Fruit fly (Drosophila melanogaster): ENCODE measurements around the gene CG32987.

CG32987 gene

dm6 chr2L:8894224-8894623, 30.6 kb downstream of the CG32987 start:
- no peak for TF ChIP-seq Ets98B (GFP tag; IDR thresholded peaks at IDR 0.05)
- TF ChIP-seq CG4496 (GFP tag; IDR thresholded peaks at IDR 0.05): 0 out of 3 replicates have a peak, but pooled peaks have one; percentile 21

dm6 chr2L:8897954-8898713, 34.5 kb downstream of the CG32987 start:
- peak; percentile 71 for TF ChIP-seq CG15710 (tag; optimal IDR thresholded peaks at IDR 0.05)
- TF ChIP-seq Pif1B (GFP tag; optimal IDR thresholded peaks at IDR 0.05): peak; percentile 81
- no peak for TF ChIP-seq D1 (tag; optimal IDR thresholded peaks at IDR 0.05)
- peak; percentile 40; the same call in 1 of the 3 replicates for TF ChIP-seq CG4496 (GFP tag; IDR thresholded peaks at IDR 0.05)
- peak; percentile 72 for TF ChIP-seq Snoo (tag; optimal IDR thresholded peaks at IDR 0.05)
- peak; percentile 65 for TF ChIP-seq CG34367 (tag; optimal IDR thresholded peaks at IDR 0.05)
- peak; percentile 88 for TF ChIP-seq CG14655 (GFP tag; optimal IDR thresholded peaks at IDR 0.05)
- peak; percentile 83 for TF ChIP-seq CG8159 (tag; optimal IDR thresholded peaks at IDR 0.05)
- peak; percentile 81 for TF ChIP-seq CG8301 (tag; optimal IDR thresholded peaks at IDR 0.05)
- no peak; the same call in 1 of the 2 replicates for TF ChIP-seq CG12605 (GFP tag; IDR thresholded peaks at IDR 0.05)
- peak; percentile 39 for TF ChIP-seq gl (tag; optimal IDR thresholded peaks at IDR 0.05)
- TF ChIP-seq CG17806 (tag; optimal IDR thresholded peaks at IDR 0.05): peak; percentile 77
- peak; percentile 63 for TF ChIP-seq EcR (GFP tag; optimal IDR thresholded peaks at IDR 0.05)
- peak; percentile 39; the same call in 1 of the 2 replicates for TF ChIP-seq CG32121 (GFP tag; IDR thresholded peaks at IDR 0.05)
- peak; percentile 76 for TF ChIP-seq CG9948 (tag; optimal IDR thresholded peaks at IDR 0.05)
- no peak for TF ChIP-seq rn (GFP tag; IDR thresholded peaks at IDR 0.05)
- TF ChIP-seq CG13204 (GFP tag; optimal IDR thresholded peaks at IDR 0.05): peak; percentile 37
- TF ChIP-seq Ets98B (GFP tag; IDR thresholded peaks at IDR 0.05): peak; percentile 62
- peak; percentile 57; the same call in 2 of the 3 replicates for TF ChIP-seq fd96Ca (GFP tag; IDR thresholded peaks at IDR 0.05)
- TF ChIP-seq Pif1A (GFP tag; optimal IDR thresholded peaks at IDR 0.05): peak; percentile 55
- no peak for TF ChIP-seq CG10348 (GFP tag; IDR thresholded peaks at IDR 0.05)

dm6 chr2L:8898714-8899652, 35.4 kb downstream of the CG32987 start, which contains the start of gene CG34398:
Gene CG34398, plus strand, starts transcription at chr2L:8898786.
- TF ChIP-seq CG4496 (GFP tag; IDR thresholded peaks at IDR 0.05) (peak; percentile 58; the same call in 1 of the 3 replicates), CG14655 (GFP tag; optimal IDR thresholded peaks at IDR 0.05) (peak; percentile 4), CG9948 (tag; optimal IDR thresholded peaks at IDR 0.05) (no peak), Pif1A (GFP tag; optimal IDR thresholded peaks at IDR 0.05) (peak; percentile 17), fd96Ca (GFP tag; IDR thresholded peaks at IDR 0.05) (peak; percentile 52; the same call in 1 of the 3 replicates), CG12605 (GFP tag; IDR thresholded peaks at IDR 0.05) (0 out of 2 replicates have a peak, but pooled peaks have one; percentile 8), CG8159 (tag; optimal IDR thresholded peaks at IDR 0.05) (peak; percentile 13), CG34367 (tag; optimal IDR thresholded peaks at IDR 0.05) (no peak)

- TF ChIP-seq CG12605 (GFP tag; IDR thresholded peaks at IDR 0.05) (no peak), CG34367 (tag; optimal IDR thresholded peaks at IDR 0.05) (no peak), CG8159 (tag; optimal IDR thresholded peaks at IDR 0.05) (no peak), rn (GFP tag; IDR thresholded peaks at IDR 0.05) (no peak), CG32121 (GFP tag; IDR thresholded peaks at IDR 0.05) (no peak), CG9948 (tag; optimal IDR thresholded peaks at IDR 0.05) (no peak), CG4496 (GFP tag; IDR thresholded peaks at IDR 0.05) (no peak)
These were observed 38.3 kb downstream of the CG32987 start for dm6 chr2L:8901882-8902281.

- TF ChIP-seq rn (GFP tag; IDR thresholded peaks at IDR 0.05) (no peak), CG14655 (GFP tag; optimal IDR thresholded peaks at IDR 0.05) (peak; percentile 35), CG9948 (tag; optimal IDR thresholded peaks at IDR 0.05) (peak; percentile 58), Ets98B (GFP tag; IDR thresholded peaks at IDR 0.05) (no peak), CG8159 (tag; optimal IDR thresholded peaks at IDR 0.05) (peak; percentile 54), Pif1A (GFP tag; optimal IDR thresholded peaks at IDR 0.05) (no peak), Snoo (tag; optimal IDR thresholded peaks at IDR 0.05) (peak; percentile 2), CG34367 (tag; optimal IDR thresholded peaks at IDR 0.05) (peak; percentile 26), CG13204 (GFP tag; optimal IDR thresholded peaks at IDR 0.05) (no peak), CG17806 (tag; optimal IDR thresholded peaks at IDR 0.05) (peak; percentile 49), CG15710 (tag; optimal IDR thresholded peaks at IDR 0.05) (peak; percentile 23)
These were observed 42.7 kb downstream of the CG32987 start for dm6 chr2L:8906279-8906678.
